Worm (Caenorhabditis elegans) whole organism, L3 larva: Measurements from ENCODE around the gene nfm-1.
A peak's percentile ranks its signal among the peaks of the same experiment; 100 is the strongest.

Source experiments
- R02D3.7 ChIP-seq: fragments of 150-350 bp; optimal IDR thresholded peaks from 2 replicates; lab custom pipeline; 2014; ENCODE audit warnings: missing biosample characterization, missing genetic modification characterization
- ZK546.5 ChIP-seq: sonication (generic microtip); optimal IDR thresholded peaks from 2 replicates; lab custom pipeline; 2017; ENCODE audit warnings: missing biosample characterization, missing genetic modification characterization
- aly-2 ChIP-seq: fragments of 150-350 bp; optimal IDR thresholded peaks from 2 replicates; lab custom pipeline; 2014; ENCODE audit warnings: missing biosample characterization, missing genetic modification characterization
- ama-1 ChIP-seq: fragments of 150-350 bp; optimal IDR thresholded peaks from 2 replicates; lab custom pipeline; 2018
- ceh-16 ChIP-seq: sonication (generic microtip); optimal IDR thresholded peaks from 2 replicates; lab custom pipeline; 2017; ENCODE audit warnings: missing biosample characterization, missing genetic modification characterization
- ceh-28 ChIP-seq: fragments of 150-350 bp; optimal IDR thresholded peaks from 2 replicates; lab custom pipeline; 2014; ENCODE audit warnings: missing biosample characterization, missing genetic modification reagents, missing genetic modification characterization
- ceh-82 ChIP-seq: fragments of 150-350 bp; optimal IDR thresholded peaks from 2 replicates; lab custom pipeline; 2014; ENCODE audit warnings: missing biosample characterization, missing genetic modification characterization
- daf-12 ChIP-seq: fragments of 150-350 bp; optimal IDR thresholded peaks from 2 replicates; lab custom pipeline; 2014; ENCODE audit warnings: missing biosample characterization, missing genetic modification reagents, missing genetic modification characterization
- egl-27 ChIP-seq: sonication (generic microtip); optimal IDR thresholded peaks from 4 replicates; lab custom pipeline; 2017; ENCODE audit warnings: missing biosample characterization, missing genetic modification reagents, missing genetic modification characterization
- elt-1 ChIP-seq: fragments of 150-350 bp; optimal IDR thresholded peaks from 2 replicates; lab custom pipeline; 2014; ENCODE audit warnings: missing biosample characterization, missing genetic modification characterization
- elt-2 ChIP-seq: sonication (generic microtip); optimal IDR thresholded peaks from 2 replicates; lab custom pipeline; 2016; ENCODE audit warnings: missing genetic modification reagents, mild to moderate bottlenecking, missing genetic modification characterization, missing compliant biosample characterization
- elt-3 ChIP-seq, 3 experiments: fragments of 150-350 bp in 1 of 3; sonication (generic microtip) in 2 of 3; optimal IDR thresholded peaks; 2 replicates in 2 of 3; 4 replicates in 1 of 3; lab custom pipeline; 2014 to 2017; ENCODE audit warnings: missing biosample characterization in 3 of 3, missing genetic modification characterization in 3 of 3
- eor-1 ChIP-seq, 2 experiments: fragments of 150-350 bp; optimal IDR thresholded peaks; 2 replicates each; lab custom pipeline; 2014 to 2018; ENCODE audit warnings: missing biosample characterization in 2 of 2, missing genetic modification characterization in 2 of 2
- fkh-10 ChIP-seq: sonication (generic microtip); optimal IDR thresholded peaks from 2 replicates; lab custom pipeline; 2017; ENCODE audit warnings: missing biosample characterization, missing genetic modification reagents, missing genetic modification characterization
- fkh-2 ChIP-seq: fragments of 150-350 bp; optimal IDR thresholded peaks from 2 replicates; lab custom pipeline; 2014; ENCODE audit warnings: missing biosample characterization, missing genetic modification reagents, missing genetic modification characterization
- hmg-11 ChIP-seq: sonication (generic microtip); optimal IDR thresholded peaks from 2 replicates; lab custom pipeline; 2016; ENCODE audit warnings: missing genetic modification characterization, missing compliant biosample characterization
- jun-1 ChIP-seq: fragments of 150-350 bp; optimal IDR thresholded peaks from 2 replicates; lab custom pipeline; 2014; ENCODE audit warnings: missing biosample characterization, missing genetic modification reagents, missing genetic modification characterization
- lin-15B ChIP-seq: fragments of 150-350 bp; optimal IDR thresholded peaks from 2 replicates; lab custom pipeline; 2014; ENCODE audit warnings: missing biosample characterization, missing genetic modification characterization
- lin-39 ChIP-seq: fragments of 150-350 bp; optimal IDR thresholded peaks from 2 replicates; lab custom pipeline; 2018; ENCODE audit warnings: missing biosample characterization, missing genetic modification reagents, missing genetic modification characterization
- lsy-12 ChIP-seq: sonication (generic microtip); optimal IDR thresholded peaks from 2 replicates; lab custom pipeline; 2016; ENCODE audit warnings: mild to moderate bottlenecking, missing genetic modification characterization, missing compliant biosample characterization
- mdl-1 ChIP-seq: fragments of 150-350 bp; optimal IDR thresholded peaks from 2 replicates; lab custom pipeline; 2014; ENCODE audit warnings: missing biosample characterization, missing genetic modification characterization
- nfya-1 ChIP-seq: sonication (generic microtip); optimal IDR thresholded peaks from 2 replicates; lab custom pipeline; 2017; ENCODE audit warnings: missing genetic modification characterization, mild to moderate bottlenecking, missing compliant biosample characterization, antibody characterized with exemption, moderate library complexity; ENCODE audit not compliant: insufficient read depth
- nhr-11 ChIP-seq: fragments of 150-350 bp; optimal IDR thresholded peaks from 2 replicates; lab custom pipeline; 2014; ENCODE audit warnings: missing biosample characterization, missing genetic modification characterization
- nhr-23 ChIP-seq: fragments of 150-350 bp; optimal IDR thresholded peaks from 2 replicates; lab custom pipeline; 2014; ENCODE audit warnings: missing biosample characterization, missing genetic modification reagents, missing genetic modification characterization
- nhr-237 ChIP-seq: fragments of 150-350 bp; optimal IDR thresholded peaks from 2 replicates; lab custom pipeline; 2014; ENCODE audit warnings: missing biosample characterization, missing genetic modification characterization
- nhr-25 ChIP-seq: sonication (generic microtip); optimal IDR thresholded peaks from 2 replicates; lab custom pipeline; 2017; ENCODE audit warnings: missing biosample characterization, missing genetic modification characterization
- nhr-28 ChIP-seq: fragments of 150-350 bp; optimal IDR thresholded peaks from 2 replicates; lab custom pipeline; 2014; ENCODE audit warnings: missing biosample characterization, missing genetic modification characterization
- nhr-43 ChIP-seq: sonication (generic microtip); optimal IDR thresholded peaks from 2 replicates; lab custom pipeline; 2016; ENCODE audit warnings: mild to moderate bottlenecking, missing genetic modification characterization, missing compliant biosample characterization; ENCODE audit not compliant: poor library complexity, severe bottlenecking
- nhr-67 ChIP-seq: fragments of 150-350 bp; optimal IDR thresholded peaks from 2 replicates; lab custom pipeline; 2014; ENCODE audit warnings: missing biosample characterization, missing genetic modification characterization
- nhr-76 ChIP-seq: fragments of 150-350 bp; sonication (generic microtip); optimal IDR thresholded peaks from 5 replicates; lab custom pipeline; 2014; ENCODE audit warnings: missing biosample characterization, missing genetic modification characterization
- pha-4 ChIP-seq: fragments of 150-350 bp; optimal IDR thresholded peaks from 2 replicates; lab custom pipeline; 2014; ENCODE audit warnings: missing biosample characterization, missing genetic modification reagents, missing genetic modification characterization
- pqm-1 ChIP-seq: fragments of 150-350 bp; optimal IDR thresholded peaks from 2 replicates; lab custom pipeline; 2017; ENCODE audit warnings: missing biosample characterization, missing genetic modification characterization, inconsistent platforms
- sea-2 ChIP-seq: fragments of 150-350 bp; sonication (generic microtip); optimal IDR thresholded peaks from 4 replicates; lab custom pipeline; 2014; ENCODE audit warnings: missing biosample characterization, missing genetic modification reagents, missing genetic modification characterization
- skn-1 ChIP-seq: fragments of 150-350 bp; optimal IDR thresholded peaks from 2 replicates; lab custom pipeline; 2014; ENCODE audit warnings: missing biosample characterization, missing genetic modification characterization
- tbx-2 ChIP-seq: sonication (generic microtip); optimal IDR thresholded peaks from 2 replicates; lab custom pipeline; 2016; ENCODE audit warnings: mild to moderate bottlenecking, missing genetic modification characterization, missing compliant biosample characterization
- unc-39 ChIP-seq: sonication (generic microtip); optimal IDR thresholded peaks from 4 replicates; lab custom pipeline; 2017; ENCODE audit warnings: missing biosample characterization, missing genetic modification characterization
- unc-62 ChIP-seq: fragments of 150-350 bp; sonication (generic microtip); optimal IDR thresholded peaks from 4 replicates; lab custom pipeline; 2014; ENCODE audit warnings: missing biosample characterization, missing genetic modification reagents, missing genetic modification characterization
- zag-1 ChIP-seq: fragments of 150-350 bp; optimal IDR thresholded peaks from 2 replicates; lab custom pipeline; 2014; ENCODE audit warnings: missing biosample characterization, missing genetic modification characterization
- ztf-11 ChIP-seq: fragments of 150-350 bp; optimal IDR thresholded peaks from 2 replicates; lab custom pipeline; 2014; ENCODE audit warnings: missing biosample characterization, missing genetic modification characterization
- ztf-4 ChIP-seq: fragments of 150-350 bp; optimal IDR thresholded peaks from 2 replicates; lab custom pipeline; 2014; ENCODE audit warnings: missing biosample characterization, missing genetic modification characterization

Gene nfm-1

ce11 chrIII:6179062-6179461, 19.8 kb downstream of the nfm-1 start:
- no peak for TF ChIP-seq ztf-11
- TF ChIP-seq egl-27 (tag; lab: Kevin White, UChicago) = no peak
- no peak for TF ChIP-seq ceh-28 (tag; lab: Kevin White, UChicago)
- TF ChIP-seq unc-39 (tag; lab: Kevin White, UChicago) = no peak
- no peak for TF ChIP-seq nhr-43
- TF ChIP-seq elt-3 (tag; optimal IDR thresholded peaks at IDR 0.05; lab: Kevin White, UChicago) = no peak
- no peak for TF ChIP-seq nhr-25 (tag; lab: Kevin White, UChicago)
- no peak for TF ChIP-seq nfya-1 (tag; lab: Kevin White, UChicago)
- TF ChIP-seq zag-1 = no peak
- peak; percentile 62 for TF ChIP-seq pha-4 (tag; lab: Kevin White, UChicago)
- TF ChIP-seq nhr-11 (tag; lab: Kevin White, UChicago) = no peak
- TF ChIP-seq nhr-67 = no peak
- no peak for TF ChIP-seq eor-1 (tag; optimal IDR thresholded peaks at IDR 0.05; lab: Kevin White, UChicago)
- peak; percentile 96 for TF ChIP-seq elt-2 (tag; lab: Kevin White, UChicago)
- peak; percentile 69 for TF ChIP-seq jun-1 (tag; lab: Kevin White, UChicago)
- no peak for TF ChIP-seq nhr-28
- TF ChIP-seq mdl-1 = peak; percentile 9
- TF ChIP-seq tbx-2 (tag; lab: Kevin White, UChicago) = no peak
- no peak for TF ChIP-seq elt-1 (tag; lab: Kevin White, UChicago)
- TF ChIP-seq R02D3.7 (tag; lab: Kevin White, UChicago) = no peak
- no peak for TF ChIP-seq ceh-16 (tag; lab: Kevin White, UChicago)
- TF ChIP-seq unc-62 (GFP tag; lab: Kevin White, UChicago) = no peak
- TF ChIP-seq lin-39 (tag; lab: Kevin White, UChicago) = no peak
- TF ChIP-seq sea-2 (GFP tag; lab: Kevin White, UChicago) = no peak
- no peak for TF ChIP-seq fkh-2 (tag; lab: Kevin White, UChicago)
- TF ChIP-seq ceh-82 (tag; lab: Kevin White, UChicago) = no peak
- TF ChIP-seq nhr-23 = no peak
- peak; percentile 95 for TF ChIP-seq pqm-1 (tag; lab: Kevin White, UChicago)
- TF ChIP-seq aly-2 (tag; lab: Kevin White, UChicago) = no peak
- TF ChIP-seq nhr-237 (tag; lab: Kevin White, UChicago) = no peak
- TF ChIP-seq ama-1 (lab: Kevin White, UChicago) = no peak
- TF ChIP-seq, all 47 proteins: peak for 5

- no peak for TF ChIP-seq lsy-12 (tag; lab: Kevin White, UChicago)
- TF ChIP-seq pha-4 (tag; lab: Kevin White, UChicago) = peak; percentile 55
- peak; percentile 66 for TF ChIP-seq skn-1 (tag; lab: Kevin White, UChicago)
- TF ChIP-seq jun-1 (tag; lab: Kevin White, UChicago) = peak; percentile 51
- peak; percentile 87 for TF ChIP-seq pqm-1 (tag; lab: Kevin White, UChicago)
- peak; percentile 96 for TF ChIP-seq elt-2 (tag; lab: Kevin White, UChicago)
Measured at ce11 chrIII:6180294-6180693, 21.0 kb downstream of the nfm-1 start.

- TF ChIP-seq eor-1 (tag; optimal IDR thresholded peaks at IDR 0.05; lab: Kevin White, UChicago) (no peak), lin-15B (tag; lab: Kevin White, UChicago) (no peak), nfya-1 (tag; lab: Kevin White, UChicago) (no peak), ZK546.5 (tag; lab: Kevin White, UChicago) (no peak), jun-1 (tag; lab: Kevin White, UChicago) (no peak), nhr-28 (no peak), unc-62 (GFP tag; lab: Kevin White, UChicago) (no peak), ceh-28 (tag; lab: Kevin White, UChicago) (no peak), fkh-10 (no peak), aly-2 (tag; lab: Kevin White, UChicago) (no peak), nhr-67 (no peak), ceh-82 (tag; lab: Kevin White, UChicago) (no peak), elt-2 (tag; lab: Kevin White, UChicago) (no peak), nhr-23 (no peak), daf-12 (tag; lab: Kevin White, UChicago) (no peak)
Measured at ce11 chrIII:6183118-6183517, 23.9 kb downstream of the nfm-1 start, which contains the start of gene nas-28. Gene nas-28, minus strand, starts transcription at chrIII:6183218.

- no peak for TF ChIP-seq nfya-1 (tag; lab: Kevin White, UChicago)
- no peak for TF ChIP-seq nhr-76 (tag; lab: Kevin White, UChicago)
- no peak for TF ChIP-seq nhr-67
- TF ChIP-seq hmg-11 (tag; lab: Kevin White, UChicago) = no peak
- TF ChIP-seq R02D3.7 (tag; lab: Kevin White, UChicago) = no peak
- no peak for TF ChIP-seq ztf-4 (tag; lab: Kevin White, UChicago)
- no peak for TF ChIP-seq skn-1 (tag; lab: Kevin White, UChicago)
- no peak for TF ChIP-seq ama-1 (lab: Kevin White, UChicago)
- TF ChIP-seq nhr-25 (tag; lab: Kevin White, UChicago) = no peak
- no peak for TF ChIP-seq aly-2 (tag; lab: Kevin White, UChicago)
- no peak for TF ChIP-seq fkh-10
- no peak for TF ChIP-seq nhr-28
- no peak for TF ChIP-seq mdl-1
- TF ChIP-seq nhr-43 = no peak
Measured at ce11 chrIII:6190810-6191209, 31.6 kb downstream of the nfm-1 start, which contains the start of gene C23G10.5. Gene C23G10.5, plus strand, starts transcription at chrIII:6191110.
